Fruit fly (Drosophila melanogaster) whole organism, embryonic: ENCODE data around the gene CG46465.

Source experiments
- Ada2b ChIP-seq: fragments of 200-800 bp; sonication (Bioruptor generic); IDR thresholded peaks from 2 replicates; pipeline ENCODE4 v1.3.6; 2022; ENCODE audit warnings: missing biosample characterization, missing genetic modification characterization
- B-H2 ChIP-seq: fragments of 200-800 bp; sonication (Bioruptor generic); optimal IDR thresholded peaks from 2 replicates; lab custom pipeline; 2018; ENCODE audit warnings: missing biosample characterization, mild to moderate bottlenecking, missing genetic modification characterization
- CG12299 ChIP-seq: fragments of 200-800 bp; sonication (Bioruptor generic); optimal IDR thresholded peaks from 2 replicates; lab custom pipeline; 2018; ENCODE audit warnings: missing biosample characterization, mild to moderate bottlenecking, missing genetic modification characterization
- CG14050 ChIP-seq: fragments of 200-800 bp; sonication (Bioruptor generic); IDR thresholded peaks from 3 replicates; pipeline ENCODE4 v1.3.6; 2022; ENCODE audit warnings: missing biosample characterization, missing genetic modification characterization
- CG1529 ChIP-seq: fragments of 200-800 bp; sonication (Bioruptor generic); optimal IDR thresholded peaks from 3 replicates; lab custom pipeline; 2018; ENCODE audit warnings: missing biosample characterization, missing genetic modification characterization
- CG1603 ChIP-seq: fragments of 200-800 bp; sonication (Bioruptor generic); optimal IDR thresholded peaks from 2 replicates; lab custom pipeline; 2019; ENCODE audit warnings: missing biosample characterization, mild to moderate bottlenecking, missing genetic modification characterization, moderate library complexity
- CG16779 ChIP-seq: fragments of 200-800 bp; sonication (Bioruptor generic); IDR thresholded peaks from 2 replicates; pipeline ENCODE4 v1.3.6; 2022; ENCODE audit warnings: missing biosample characterization, missing genetic modification characterization
- CG17186 ChIP-seq: fragments of 200-800 bp; sonication (Bioruptor generic); optimal IDR thresholded peaks from 3 replicates; lab custom pipeline; 2017; ENCODE audit warnings: missing biosample characterization, missing genetic modification reagents, missing genetic modification characterization
- CG17912 ChIP-seq: fragments of 200-800 bp; sonication (Bioruptor generic); optimal IDR thresholded peaks from 2 replicates; lab custom pipeline; 2018; ENCODE audit warnings: missing biosample characterization, mild to moderate bottlenecking, missing genetic modification characterization
- CG1792 ChIP-seq: fragments of 200-800 bp; sonication (Bioruptor generic); optimal IDR thresholded peaks from 2 replicates; lab custom pipeline; 2016; ENCODE audit warnings: missing biosample characterization, missing genetic modification characterization
- CG2678 ChIP-seq: fragments of 200-800 bp; sonication (Bioruptor generic); optimal IDR thresholded peaks from 3 replicates; lab custom pipeline; 2019; ENCODE audit warnings: missing biosample characterization, mild to moderate bottlenecking, missing genetic modification characterization, moderate library complexity
- CG3065 ChIP-seq: fragments of 200-800 bp; sonication (Bioruptor generic); optimal IDR thresholded peaks from 2 replicates; lab custom pipeline; 2016; ENCODE audit warnings: missing biosample characterization, missing genetic modification characterization
- CG32767 ChIP-seq: fragments of 200-800 bp; sonication (Bioruptor generic); IDR thresholded peaks from 2 replicates; pipeline ENCODE4 v1.3.6; 2022; ENCODE audit warnings: missing biosample characterization, missing genetic modification characterization
- CG4820 ChIP-seq: fragments of 200-800 bp; sonication (Bioruptor generic); optimal IDR thresholded peaks from 3 replicates; lab custom pipeline; 2016; ENCODE audit warnings: missing biosample characterization, missing genetic modification characterization
- CG4854 ChIP-seq: fragments of 200-800 bp; sonication (Bioruptor generic); optimal IDR thresholded peaks from 2 replicates; lab custom pipeline; 2016; ENCODE audit warnings: missing biosample characterization, missing genetic modification characterization, inconsistent platforms
- CG7556 ChIP-seq: fragments of 200-800 bp; sonication (Bioruptor generic); optimal IDR thresholded peaks from 2 replicates; lab custom pipeline; 2017; ENCODE audit warnings: missing biosample characterization, mild to moderate bottlenecking, missing genetic modification characterization
- CG7987 ChIP-seq: fragments of 200-800 bp; sonication (Bioruptor generic); optimal IDR thresholded peaks from 2 replicates; lab custom pipeline; 2018; ENCODE audit warnings: missing biosample characterization, mild to moderate bottlenecking, missing genetic modification characterization, moderate library complexity
- CG8478 ChIP-seq: fragments of >200 bp; optimal IDR thresholded peaks from 2 replicates; lab custom pipeline; 2018
- CG9797 ChIP-seq: fragments of 200-800 bp; sonication (Bioruptor generic); optimal IDR thresholded peaks from 3 replicates; lab custom pipeline; 2018; ENCODE audit warnings: missing biosample characterization, mild to moderate bottlenecking, missing genetic modification characterization
- Dll ChIP-seq: fragments of 200-800 bp; sonication (Bioruptor generic); IDR thresholded peaks from 4 replicates; pipeline ENCODE4 v1.3.6; 2022; ENCODE audit warnings: missing biosample characterization, missing genetic modification characterization; ENCODE audit not compliant: partially characterized antibody
- HLH4C ChIP-seq: fragments of 200-800 bp; sonication (Bioruptor generic); IDR thresholded peaks from 3 replicates; pipeline ENCODE4 v1.3.6; 2022; ENCODE audit warnings: missing biosample characterization, missing genetic modification characterization; ENCODE audit not compliant: partially characterized antibody
- HmgZ ChIP-seq: fragments of 200-800 bp; sonication (Bioruptor generic); optimal IDR thresholded peaks from 2 replicates; lab custom pipeline; 2018; ENCODE audit warnings: missing biosample characterization, mild to moderate bottlenecking, missing genetic modification characterization
- Meics ChIP-seq: fragments of 200-800 bp; sonication (Bioruptor generic); optimal IDR thresholded peaks from 2 replicates; lab custom pipeline; 2017; ENCODE audit warnings: missing biosample characterization, mild to moderate bottlenecking, missing genetic modification characterization
- Nf-YC ChIP-seq: fragments of 200-800 bp; optimal IDR thresholded peaks from 3 replicates; lab custom pipeline; 2019; ENCODE audit warnings: missing biosample characterization, mild to moderate bottlenecking, missing genetic modification characterization, moderate library complexity
- Oaz ChIP-seq: fragments of 200-800 bp; sonication (Bioruptor generic); IDR thresholded peaks from 2 replicates; pipeline ENCODE4 v1.3.6; 2022; ENCODE audit warnings: missing biosample characterization, missing genetic modification characterization
- Rfx ChIP-seq: fragments of 200-800 bp; sonication (Bioruptor generic); IDR thresholded peaks from 2 replicates; pipeline ENCODE4 v1.3.6; 2022; ENCODE audit warnings: missing biosample characterization, missing genetic modification characterization
- ab ChIP-seq: fragments of 200-800 bp; sonication (Bioruptor generic); optimal IDR thresholded peaks from 2 replicates; lab custom pipeline; 2016; ENCODE audit warnings: missing biosample characterization, missing genetic modification characterization
- ap ChIP-seq: fragments of 200-800 bp; sonication (Bioruptor generic); IDR thresholded peaks from 2 replicates; pipeline ENCODE4 v1.3.6; 2022; ENCODE audit warnings: missing biosample characterization, missing genetic modification characterization
- ara ChIP-seq: fragments of 200-800 bp; sonication (Bioruptor generic); IDR thresholded peaks from 2 replicates; pipeline ENCODE4 v1.3.6; 2022; ENCODE audit warnings: missing biosample characterization, missing genetic modification characterization
- ato ChIP-seq: fragments of 200-800 bp; sonication (Bioruptor generic); IDR thresholded peaks from 2 replicates; pipeline ENCODE4 v1.3.6; 2022; ENCODE audit warnings: missing biosample characterization, missing genetic modification characterization; ENCODE audit not compliant: partially characterized antibody
- corto ChIP-seq: fragments of 200-800 bp; sonication (Bioruptor generic); optimal IDR thresholded peaks from 2 replicates; lab custom pipeline; 2016; ENCODE audit warnings: missing biosample characterization, mild to moderate bottlenecking, missing genetic modification characterization, moderate library complexity
- crol ChIP-seq: fragments of 200-800 bp; sonication (Bioruptor generic); IDR thresholded peaks from 2 replicates; pipeline ENCODE4 v1.3.6; 2022; ENCODE audit warnings: missing biosample characterization, missing genetic modification characterization
- dati ChIP-seq: fragments of 200-800 bp; sonication (Bioruptor generic); IDR thresholded peaks from 2 replicates; pipeline ENCODE4 v1.3.6; 2022; ENCODE audit warnings: missing biosample characterization, missing genetic modification characterization
- emc ChIP-seq: fragments of 200-800 bp; sonication (Bioruptor generic); optimal IDR thresholded peaks from 2 replicates; lab custom pipeline; 2016; ENCODE audit warnings: missing biosample characterization, missing genetic modification characterization
- ems ChIP-seq: fragments of 200-800 bp; sonication (Bioruptor generic); optimal IDR thresholded peaks from 3 replicates; lab custom pipeline; 2016; ENCODE audit warnings: missing biosample characterization, missing genetic modification characterization
- esg ChIP-seq: fragments of 200-800 bp; sonication (Bioruptor generic); conservative IDR thresholded peaks from 2 replicates; pipeline ENCODE4 v1.3.6; 2022; ENCODE audit warnings: missing biosample characterization, missing genetic modification characterization
- eve ChIP-seq, 2 experiments: fragments of >200 bp; optimal IDR thresholded peaks; 2 replicates each; lab custom pipeline; 2017; ENCODE audit warnings: missing biosample characterization in 2 of 2, missing genetic modification characterization in 2 of 2
- exex ChIP-seq: fragments of 200-800 bp; sonication (Bioruptor generic); optimal IDR thresholded peaks from 4 replicates; lab custom pipeline; 2018; ENCODE audit warnings: missing biosample characterization, mild to moderate bottlenecking, missing genetic modification characterization, moderate library complexity
- fd102C ChIP-seq: fragments of 200-800 bp; sonication (Bioruptor generic); optimal IDR thresholded peaks from 2 replicates; lab custom pipeline; 2018; ENCODE audit warnings: missing biosample characterization, mild to moderate bottlenecking, missing genetic modification characterization, moderate library complexity
- grau ChIP-seq: fragments of 200-800 bp; optimal IDR thresholded peaks from 3 replicates; lab custom pipeline; 2019; ENCODE audit warnings: missing biosample characterization, mild to moderate bottlenecking, missing genetic modification characterization, moderate library complexity
- hbn ChIP-seq: fragments of 200-800 bp; sonication (Bioruptor generic); IDR thresholded peaks from 2 replicates; pipeline ENCODE4 v1.3.6; 2022; ENCODE audit warnings: missing biosample characterization, missing genetic modification characterization; ENCODE audit not compliant: partially characterized antibody
- jumu ChIP-seq: fragments of 200-800 bp; sonication (Bioruptor generic); optimal IDR thresholded peaks from 3 replicates; lab custom pipeline; 2016; ENCODE audit warnings: missing biosample characterization, missing genetic modification characterization
- lov ChIP-seq, 2 experiments: fragments of 200-800 bp in 1 of 2; fragments of >200 bp in 1 of 2; sonication (Bioruptor generic) in 1 of 2; IDR thresholded peaks in 1 of 2; optimal IDR thresholded peaks in 1 of 2; 2 replicates in 1 of 2; 3 replicates in 1 of 2; pipeline versions ENCODE4 v1.3.6 to Lab custom; 2017 to 2022; ENCODE audit warnings: missing biosample characterization in 1 of 2, missing genetic modification characterization in 1 of 2
- luna ChIP-seq: fragments of 200-800 bp; sonication (Bioruptor generic); optimal IDR thresholded peaks from 2 replicates; lab custom pipeline; 2016; ENCODE audit warnings: missing biosample characterization, missing genetic modification characterization
- pfk ChIP-seq: fragments of 200-800 bp; sonication (Bioruptor generic); optimal IDR thresholded peaks from 2 replicates; lab custom pipeline; 2018; ENCODE audit warnings: missing biosample characterization, mild to moderate bottlenecking, missing genetic modification characterization, moderate library complexity
- salm ChIP-seq: fragments of 200-800 bp; sonication (Bioruptor generic); optimal IDR thresholded peaks from 2 replicates; lab custom pipeline; 2018; ENCODE audit warnings: missing biosample characterization, mild to moderate bottlenecking, missing genetic modification characterization
- sisA ChIP-seq: fragments of 200-800 bp; sonication (Bioruptor generic); IDR thresholded peaks from 2 replicates; pipeline ENCODE4 v1.3.6; 2022; ENCODE audit warnings: missing biosample characterization, missing genetic modification characterization
- sna ChIP-seq: fragments of 200-800 bp; sonication (Bioruptor generic); IDR thresholded peaks from 2 replicates; pipeline ENCODE4 v1.3.6; 2022; ENCODE audit warnings: missing biosample characterization, missing genetic modification characterization; ENCODE audit not compliant: partially characterized antibody
- trh ChIP-seq: fragments of 200-800 bp; sonication (Bioruptor generic); optimal IDR thresholded peaks from 2 replicates; lab custom pipeline; 2016; ENCODE audit warnings: missing biosample characterization, missing genetic modification characterization
- unc-4 ChIP-seq: fragments of 200-800 bp; sonication (Bioruptor generic); IDR thresholded peaks from 2 replicates; pipeline ENCODE4 v1.3.6; 2022; ENCODE audit warnings: missing biosample characterization, missing genetic modification characterization; ENCODE audit not compliant: partially characterized antibody
- vfl ChIP-seq: fragments of 200-800 bp; sonication (Bioruptor generic); optimal IDR thresholded peaks from 2 replicates; lab custom pipeline; 2016; ENCODE audit warnings: missing biosample characterization, missing genetic modification characterization
- zfh1 ChIP-seq: fragments of 200-800 bp; sonication (Bioruptor generic); IDR thresholded peaks from 3 replicates; pipeline ENCODE4 v1.3.6; 2022; ENCODE audit warnings: missing biosample characterization, missing genetic modification characterization

The CG46465 gene

DNA sequence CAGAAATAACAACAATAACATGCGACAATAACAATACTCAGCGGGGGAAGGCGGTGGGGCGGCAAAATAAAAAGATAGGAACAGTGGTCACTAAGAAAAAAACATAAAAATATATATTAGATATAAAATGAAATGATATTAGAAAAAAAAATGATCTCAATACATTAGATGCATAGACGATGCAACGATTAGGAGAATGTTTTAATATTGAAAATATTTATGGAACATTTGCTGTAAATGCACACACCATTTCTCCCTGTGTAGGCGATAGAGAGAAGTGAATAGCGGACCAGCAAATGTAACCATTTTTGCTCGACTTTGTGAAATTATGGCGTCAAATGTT lies 26.1 kb upstream of the CG46465 start (continued):
- no peak for TF ChIP-seq CG9797 (GFP tag; lab: Kevin White, UChicago)
- no peak for TF ChIP-seq CG17912 (GFP tag; lab: Kevin White, UChicago)
- TF ChIP-seq CG4854 (GFP tag; lab: Kevin White, UChicago) = peak; percentile 45
- TF ChIP-seq trh (GFP tag; lab: Kevin White, UChicago) = no peak
- peak; percentile 91 for TF ChIP-seq Ada2b (GFP tag; lab: Robert Waterston, UW)
- no peak for TF ChIP-seq CG1529 (GFP tag; lab: Kevin White, UChicago)
- no peak for TF ChIP-seq ato (GFP tag; lab: Robert Waterston, UW)
- peak; percentile 45 for TF ChIP-seq Nf-YC (tag; lab: Kevin White, UChicago)
- TF ChIP-seq CG1792 (GFP tag; lab: Kevin White, UChicago) = no peak
- no peak for TF ChIP-seq jumu (GFP tag; lab: Kevin White, UChicago)
- TF ChIP-seq HLH4C (GFP tag; lab: Robert Waterston, UW) = no peak
- TF ChIP-seq dati = 0 out of 2 replicates have a peak, but pooled peaks have one; percentile 29
- TF ChIP-seq exex (tag; lab: Kevin White, UChicago) = peak; percentile 65
- no peak for TF ChIP-seq CG17186 (GFP tag; lab: Kevin White, UChicago)
- no peak for TF ChIP-seq CG16779
- peak; percentile 59 for TF ChIP-seq ap (GFP tag; lab: Robert Waterston, UW)
- TF ChIP-seq Rfx (GFP tag; lab: Robert Waterston, UW) = peak; percentile 98
- TF ChIP-seq Oaz = peak; percentile 82
- TF ChIP-seq grau (tag; lab: Kevin White, UChicago) = peak; percentile 88
- no peak for TF ChIP-seq emc (GFP tag; lab: Kevin White, UChicago)
- TF ChIP-seq esg (GFP tag; lab: Robert Waterston, UW) = peak; percentile 87
- peak; percentile 21 for TF ChIP-seq CG3065 (GFP tag; lab: Kevin White, UChicago)
- TF ChIP-seq lov (optimal IDR thresholded peaks at IDR 0.05; lab: Kevin White, UChicago) = no peak
- TF ChIP-seq lov (GFP tag; IDR thresholded peaks at IDR 0.05; lab: Robert Waterston, UW) = no peak
- TF ChIP-seq CG12299 (tag; lab: Kevin White, UChicago) = peak; percentile 68
- TF ChIP-seq sna (GFP tag; lab: Robert Waterston, UW) = no peak
- TF ChIP-seq crol (GFP tag; lab: Robert Waterston, UW) = peak; percentile 81
- peak; percentile 89 for TF ChIP-seq Meics (GFP tag; lab: Kevin White, UChicago)
- peak; percentile 87 for TF ChIP-seq zfh1 (GFP tag; lab: Robert Waterston, UW)
- peak; percentile 62 for TF ChIP-seq CG7556 (GFP tag; lab: Kevin White, UChicago)
- no peak for TF ChIP-seq CG8478 (lab: Kevin White, UChicago)
- TF ChIP-seq unc-4 (GFP tag; lab: Robert Waterston, UW) = no peak
- no peak for TF ChIP-seq fd102C (GFP tag; lab: Kevin White, UChicago)
- TF ChIP-seq ab = no peak
- peak; percentile 75 for TF ChIP-seq sisA (GFP tag; lab: Robert Waterston, UW)
- peak; percentile 62 for TF ChIP-seq CG7987 (GFP tag; lab: Kevin White, UChicago)
- peak; percentile 87 for TF ChIP-seq CG32767
- no peak for TF ChIP-seq Dll (GFP tag; lab: Robert Waterston, UW)
- no peak for TF ChIP-seq luna (GFP tag; lab: Kevin White, UChicago)
- TF ChIP-seq CG4820 (GFP tag; lab: Kevin White, UChicago) = peak; percentile 34
- TF ChIP-seq ara (GFP tag; lab: Robert Waterston, UW) = peak; percentile 71
- TF ChIP-seq hbn (GFP tag; lab: Robert Waterston, UW) = no peak
- TF ChIP-seq CG14050 = peak; percentile 87
- no peak for TF ChIP-seq eve (GFP tag; optimal IDR thresholded peaks at IDR 0.05; lab: Kevin White, UChicago)
- TF ChIP-seq CG1603 (tag; lab: Kevin White, UChicago) = no peak
- TF ChIP-seq corto (GFP tag; lab: Kevin White, UChicago) = peak; percentile 10
- TF ChIP-seq CG2678 (tag; lab: Kevin White, UChicago) = peak; percentile 92
- no peak for TF ChIP-seq pfk
- peak; percentile 42 for TF ChIP-seq B-H2
- TF ChIP-seq salm = peak; percentile 15
- TF ChIP-seq HmgZ (tag; lab: Kevin White, UChicago) = peak; percentile 69
- TF ChIP-seq vfl (GFP tag; lab: Kevin White, UChicago) = peak; percentile 19
- TF ChIP-seq ems = peak; percentile 33
